Worm (Caenorhabditis elegans): ENCODE data around the gene suca-1.

suca-1 gene

DNA sequence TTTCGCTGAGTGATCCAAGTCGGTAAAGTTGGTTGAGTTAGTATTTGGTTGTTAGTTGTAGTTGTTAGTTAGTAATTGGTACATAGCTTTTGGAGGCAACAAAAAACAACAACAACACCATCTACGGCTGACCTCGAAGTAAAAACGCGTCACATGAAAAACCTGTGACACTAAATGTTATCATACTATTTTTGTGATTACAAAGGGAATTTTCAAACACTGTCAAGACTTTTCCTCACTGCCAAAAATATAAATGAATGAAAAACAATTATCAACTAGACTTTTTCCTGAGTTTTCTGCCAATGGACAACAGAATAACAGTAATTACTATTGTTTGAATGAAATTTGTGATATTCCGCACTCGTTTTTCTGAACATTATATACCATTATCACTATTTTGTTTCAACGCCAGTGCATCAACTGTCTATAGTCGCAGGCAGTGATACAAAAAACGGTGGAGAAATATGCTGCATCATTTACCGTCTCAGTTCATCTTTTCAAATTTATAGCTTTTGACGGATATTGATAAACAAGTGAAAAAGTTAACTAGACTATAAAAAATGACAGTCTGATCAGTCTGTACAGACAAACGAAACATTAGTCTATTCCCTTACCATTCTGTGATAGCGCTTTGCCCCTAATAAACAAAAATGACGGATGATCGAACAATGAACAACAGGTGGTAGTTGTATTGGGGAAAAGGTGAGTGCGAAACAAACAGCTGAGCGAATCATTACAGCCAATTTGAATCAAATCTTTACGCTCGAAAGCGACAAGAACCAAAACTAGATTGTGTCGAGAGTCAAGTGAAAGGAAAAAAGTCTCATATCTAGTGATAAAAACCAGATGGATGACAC is 14.7 kb upstream of the suca-1 start:
- peak; percentile 61 for TF ChIP-seq elt-2 (tag; optimal IDR thresholded peaks at IDR 0.05)
- TF ChIP-seq ztf-4 (tag; optimal IDR thresholded peaks at IDR 0.05) = no peak

- no peak for TF ChIP-seq nfya-1 (tag; optimal IDR thresholded peaks at IDR 0.05; ENCODE audit: insufficient read depth)
- no peak for TF ChIP-seq ZK546.5 (tag; optimal IDR thresholded peaks at IDR 0.05)
- no peak for TF ChIP-seq daf-12 (tag; optimal IDR thresholded peaks at IDR 0.05)
- TF ChIP-seq elt-3 (tag; optimal IDR thresholded peaks at IDR 0.05) = no peak
- TF ChIP-seq pha-4 (tag; optimal IDR thresholded peaks at IDR 0.05) = no peak
- no peak for TF ChIP-seq ztf-11 (tag; optimal IDR thresholded peaks at IDR 0.05)
- TF ChIP-seq snpc-4 (tag; optimal IDR thresholded peaks at IDR 0.05) = no peak
- TF ChIP-seq ceh-16 (tag; optimal IDR thresholded peaks at IDR 0.05) = no peak
- no peak for TF ChIP-seq lsy-12 (tag; optimal IDR thresholded peaks at IDR 0.05)
- no peak for TF ChIP-seq jun-1 (tag; optimal IDR thresholded peaks at IDR 0.05)
- TF ChIP-seq eor-1 (tag; optimal IDR thresholded peaks at IDR 0.05) = no peak
- no peak for TF ChIP-seq ceh-28 (tag; optimal IDR thresholded peaks at IDR 0.05)
- TF ChIP-seq ceh-82 (tag; optimal IDR thresholded peaks at IDR 0.05) = no peak
- TF ChIP-seq nhr-77 (tag; optimal IDR thresholded peaks at IDR 0.05) = no peak
- TF ChIP-seq ceh-9 (tag; optimal IDR thresholded peaks at IDR 0.05) = no peak
- TF ChIP-seq nhr-237 (tag; optimal IDR thresholded peaks at IDR 0.05) = no peak
- TF ChIP-seq nhr-25 (tag; optimal IDR thresholded peaks at IDR 0.05) = no peak
- no peak for TF ChIP-seq fos-1 (tag; optimal IDR thresholded peaks at IDR 0.05)
- TF ChIP-seq fkh-10 (GFP tag; optimal IDR thresholded peaks at IDR 0.05) = no peak
- no peak for TF ChIP-seq R02D3.7 (tag; optimal IDR thresholded peaks at IDR 0.05)
Observed at ce11 chrX:10913981-10914380, 14.1 kb upstream of the suca-1 start, which contains the start of gene F47B10.9. Gene F47B10.9, minus strand, starts transcription at chrX:10914081.

ce11 chrX:10910716-10911115 is 10.8 kb upstream of the suca-1 start, which contains the start of gene F47B10.8:
Gene F47B10.8, minus strand, starts transcription at chrX:10910816.
- TF ChIP-seq R02D3.7 (tag; optimal IDR thresholded peaks at IDR 0.05) (no peak), skn-1 (tag; optimal IDR thresholded peaks at IDR 0.05) (no peak), nhr-77 (tag; optimal IDR thresholded peaks at IDR 0.05) (no peak), unc-62 (GFP tag; optimal IDR thresholded peaks at IDR 0.05) (no peak), ZK546.5 (tag; optimal IDR thresholded peaks at IDR 0.05) (no peak), egl-27 (tag; optimal IDR thresholded peaks at IDR 0.05) (no peak), nhr-43 (tag; optimal IDR thresholded peaks at IDR 0.05; ENCODE audit: poor library complexity, severe bottlenecking) (no peak), ceh-82 (tag; optimal IDR thresholded peaks at IDR 0.05) (no peak), ceh-9 (tag; optimal IDR thresholded peaks at IDR 0.05) (no peak), lin-15B (tag; optimal IDR thresholded peaks at IDR 0.05) (no peak), snpc-4 (tag; optimal IDR thresholded peaks at IDR 0.05) (no peak), nhr-23 (tag; optimal IDR thresholded peaks at IDR 0.05) (no peak), nhr-11 (tag; optimal IDR thresholded peaks at IDR 0.05) (no peak), mdl-1 (tag; optimal IDR thresholded peaks at IDR 0.05) (no peak), ztf-4 (tag; optimal IDR thresholded peaks at IDR 0.05) (no peak), nfya-1 (tag; optimal IDR thresholded peaks at IDR 0.05; ENCODE audit: insufficient read depth) (no peak), egl-5 (tag; optimal IDR thresholded peaks at IDR 0.05) (no peak), ama-1 (optimal IDR thresholded peaks at IDR 0.05) (no peak), ceh-16 (tag; optimal IDR thresholded peaks at IDR 0.05) (no peak), daf-12 (tag; optimal IDR thresholded peaks at IDR 0.05) (no peak)

DNA sequence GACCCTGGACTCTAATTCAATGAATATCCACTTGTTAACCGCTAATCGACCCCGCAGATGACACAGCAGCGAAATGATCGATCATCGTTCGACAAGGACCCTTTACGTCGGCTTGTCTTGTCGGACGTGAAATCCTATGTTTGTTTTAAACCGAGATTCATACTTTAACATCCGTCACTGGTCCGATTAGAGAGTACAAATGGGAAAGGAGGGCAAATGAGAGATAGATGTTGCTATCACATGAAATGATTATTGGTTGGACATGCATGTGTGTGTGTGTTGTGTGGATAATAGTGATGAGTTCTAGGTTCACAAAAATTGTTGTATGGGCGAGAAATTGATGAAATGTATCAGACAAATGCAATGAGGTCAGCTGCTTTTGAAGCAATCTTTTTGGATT is 9.7 kb upstream of the suca-1 start:
- TF ChIP-seq pha-4 (tag; optimal IDR thresholded peaks at IDR 0.05) (no peak), hmg-11 (tag; optimal IDR thresholded peaks at IDR 0.05) (no peak), elt-3 (tag; optimal IDR thresholded peaks at IDR 0.05) (no peak), egl-5 (tag; optimal IDR thresholded peaks at IDR 0.05) (peak; percentile 35), ceh-82 (tag; optimal IDR thresholded peaks at IDR 0.05) (no peak), fkh-10 (GFP tag; optimal IDR thresholded peaks at IDR 0.05) (no peak), ztf-11 (tag; optimal IDR thresholded peaks at IDR 0.05) (no peak), ceh-9 (tag; optimal IDR thresholded peaks at IDR 0.05) (no peak), nhr-12 (tag; optimal IDR thresholded peaks at IDR 0.05) (no peak), nhr-237 (tag; optimal IDR thresholded peaks at IDR 0.05) (no peak), egl-27 (tag; optimal IDR thresholded peaks at IDR 0.05) (no peak), nhr-25 (tag; optimal IDR thresholded peaks at IDR 0.05) (no peak), nhr-43 (tag; optimal IDR thresholded peaks at IDR 0.05; ENCODE audit: poor library complexity, severe bottlenecking) (no peak), mml-1 (tag; optimal IDR thresholded peaks at IDR 0.05) (no peak), ZK546.5 (tag; optimal IDR thresholded peaks at IDR 0.05) (no peak), nfya-1 (tag; optimal IDR thresholded peaks at IDR 0.05; ENCODE audit: insufficient read depth) (peak; percentile 30)
